Worm (Caenorhabditis elegans): Measurements from ENCODE around the gene col-156.

DNA sequence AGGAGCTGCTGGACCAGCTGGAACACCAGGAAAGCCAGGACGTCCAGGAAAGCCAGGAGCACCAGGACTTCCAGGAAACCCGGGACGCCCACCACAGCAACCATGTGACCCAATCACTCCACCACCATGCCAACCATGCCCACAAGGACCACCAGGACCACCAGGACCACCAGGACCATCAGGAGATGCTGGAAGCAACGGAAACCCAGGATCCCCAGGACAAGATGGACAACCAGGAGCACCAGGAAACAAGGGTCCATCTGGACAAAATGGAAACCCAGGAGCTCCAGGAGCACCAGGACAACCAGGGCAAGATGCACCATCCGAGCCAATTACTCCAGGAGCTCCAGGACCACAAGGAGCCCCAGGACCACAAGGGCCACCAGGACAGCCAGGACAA, 34.2 kb upstream of the col-156 start:
- TF ChIP-seq pqm-1 (tag; optimal IDR thresholded peaks at IDR 0.05) (no peak), sdc-2 (tag; optimal IDR thresholded peaks at IDR 0.05) (no peak), elt-2 (tag; optimal IDR thresholded peaks at IDR 0.05) (no peak), tbx-2 (tag; optimal IDR thresholded peaks at IDR 0.05) (no peak)

Measured in whole organism, late embryonic.